Worm (Caenorhabditis elegans) whole organism, late embryonic: ENCODE results near the gene F21C10.13.

Experiments
- C08G9.2 ChIP-seq: sonication (generic microtip); optimal IDR thresholded peaks from 2 replicates; lab custom pipeline; 2016; ENCODE audit warnings: mild to moderate bottlenecking, missing genetic modification characterization, moderate library complexity, missing compliant biosample characterization
- rnt-1 ChIP-seq: sonication (generic microtip); optimal IDR thresholded peaks from 2 replicates; lab custom pipeline; 2016; ENCODE audit warnings: missing genetic modification characterization, missing compliant biosample characterization
- sox-4 ChIP-seq: sonication (generic microtip); optimal IDR thresholded peaks from 2 replicates; lab custom pipeline; 2017; ENCODE audit warnings: mild to moderate bottlenecking, missing genetic modification characterization, inconsistent platforms, missing compliant biosample characterization
- unc-86 ChIP-seq: sonication (generic microtip); optimal IDR thresholded peaks from 2 replicates; lab custom pipeline; 2016; ENCODE audit warnings: missing genetic modification characterization, missing compliant biosample characterization

ce11 chrV:9108219-9108618, 13.9 kb upstream of the F21C10.13 start, which contains the start of gene F21C10.18:
- no peak for TF ChIP-seq sox-4
- no peak for TF ChIP-seq unc-86
- no peak for TF ChIP-seq rnt-1
- TF ChIP-seq C08G9.2 (tag; lab: Kevin White, UChicago), result no peak
